Fruit fly (Drosophila melanogaster) whole organism, prepupa: ENCODE data around the gene hkb.

Experiments used
- Blimp-1 ChIP-seq: fragments of 200-800 bp; sonication (Bioruptor generic); optimal IDR thresholded peaks from 3 replicates; lab custom pipeline; 2017; ENCODE audit warnings: missing biosample characterization, missing genetic modification characterization, mild to moderate bottlenecking, moderate library complexity, missing genetic modification reagents
- CG16779 ChIP-seq: fragments of 200-800 bp; sonication (Bioruptor generic); optimal IDR thresholded peaks from 3 replicates; lab custom pipeline; 2017; ENCODE audit warnings: missing biosample characterization, mild to moderate bottlenecking, missing genetic modification characterization
- CG6276 ChIP-seq: fragments of 200-800 bp; sonication (Bioruptor generic); optimal IDR thresholded peaks from 2 replicates; lab custom pipeline; 2017; ENCODE audit warnings: missing biosample characterization, mild to moderate bottlenecking, missing genetic modification characterization
- CG6854 ChIP-seq: fragments of 200-800 bp; sonication (Bioruptor generic); optimal IDR thresholded peaks from 2 replicates; lab custom pipeline; 2017; ENCODE audit warnings: missing biosample characterization, mild to moderate bottlenecking, missing genetic modification characterization
- Met ChIP-seq: fragments of 200-800 bp; sonication (Bioruptor generic); optimal IDR thresholded peaks from 3 replicates; lab custom pipeline; 2016; ENCODE audit warnings: missing biosample characterization, missing genetic modification characterization
- Sox14 ChIP-seq: fragments of 200-800 bp; sonication (Bioruptor generic); optimal IDR thresholded peaks from 3 replicates; lab custom pipeline; 2016; ENCODE audit warnings: missing biosample characterization, missing genetic modification characterization
- achi ChIP-seq: fragments of 200-800 bp; sonication (Bioruptor generic); optimal IDR thresholded peaks from 3 replicates; lab custom pipeline; 2016; ENCODE audit warnings: missing biosample characterization, missing genetic modification characterization
- cyc ChIP-seq: fragments of 200-800 bp; sonication (Bioruptor generic); optimal IDR thresholded peaks from 3 replicates; lab custom pipeline; 2016; ENCODE audit warnings: missing biosample characterization, missing genetic modification characterization
- eg ChIP-seq: fragments of 200-800 bp; sonication (Bioruptor generic); IDR thresholded peaks from 3 replicates; pipeline ENCODE4 v1.3.6; 2022; ENCODE audit warnings: missing biosample characterization, missing genetic modification characterization
- fkh ChIP-seq: fragments of 200-800 bp; sonication (Bioruptor generic); optimal IDR thresholded peaks from 3 replicates; lab custom pipeline; 2017; ENCODE audit warnings: missing biosample characterization, mild to moderate bottlenecking, missing genetic modification characterization, moderate library complexity
- ss ChIP-seq, 2 experiments: fragments of 200-800 bp; sonication (Bioruptor generic); optimal IDR thresholded peaks; 2 replicates in 1 of 2; 3 replicates in 1 of 2; lab custom pipeline; 2017 to 2018; ENCODE audit warnings: mild to moderate bottlenecking in 2 of 2, missing biosample characterization in 2 of 2, missing genetic modification characterization in 2 of 2, moderate library complexity in 1 of 2
- topi ChIP-seq: fragments of 200-800 bp; sonication (Bioruptor generic); optimal IDR thresholded peaks from 3 replicates; lab custom pipeline; 2016; ENCODE audit warnings: missing biosample characterization, missing genetic modification characterization

- TF ChIP-seq eg (GFP tag; lab: Robert Waterston, UW), result peak; percentile 71; the same call in 2 of the 3 replicates
- TF ChIP-seq CG6854, result peak; percentile 90
- TF ChIP-seq cyc (GFP tag; lab: Kevin White, UChicago), result no peak
- peak; percentile 40 for TF ChIP-seq Blimp-1 (GFP tag; lab: Kevin White, UChicago)
- peak; percentile 54 for TF ChIP-seq Met (GFP tag; lab: Kevin White, UChicago)
- peak in 1 of 2 experiments; percentile 66 for TF ChIP-seq ss (GFP tag; optimal IDR thresholded peaks at IDR 0.05; lab: Kevin White, UChicago)
- peak; percentile 10 for TF ChIP-seq Sox14 (GFP tag; lab: Kevin White, UChicago)
- TF ChIP-seq fkh (GFP tag; lab: Kevin White, UChicago), result peak; percentile 87
- TF ChIP-seq CG16779, result no peak
- TF ChIP-seq topi (GFP tag; lab: Kevin White, UChicago), result peak; percentile 57
- no peak for TF ChIP-seq achi (GFP tag; lab: Kevin White, UChicago)
- no peak for TF ChIP-seq CG6276 (GFP tag; lab: Kevin White, UChicago)
These were observed 32.2 kb upstream of the hkb start, which contains the start of gene Sfxn1-3 for dm6 chr3R:4378363-4379354.
